Worm (Caenorhabditis elegans): ENCODE results near the gene bre-1.

The bre-1 gene

ce11 chrIV:9002636-9003035 is 15.6 kb downstream of the bre-1 start, which contains the start of gene C53D6.8:
C53D6.8 (minus strand) TSS chrIV:9002736.
- TF ChIP-seq F13C5.2 (tag; optimal IDR thresholded peaks at IDR 0.05): no peak
- no peak for TF ChIP-seq hmbx-1 (tag; optimal IDR thresholded peaks at IDR 0.05)
- no peak for TF ChIP-seq hnd-1 (tag; optimal IDR thresholded peaks at IDR 0.05)
- TF ChIP-seq flt-1 (GFP tag; IDR thresholded peaks at IDR 0.05): no peak
- no peak for TF ChIP-seq pes-1 (GFP tag; IDR thresholded peaks at IDR 0.05)
- no peak for TF ChIP-seq hmg-4 (GFP tag; optimal IDR thresholded peaks at IDR 0.05)
- no peak for TF ChIP-seq tra-4 (tag; optimal IDR thresholded peaks at IDR 0.05)
- no peak for TF ChIP-seq ceh-36 (tag; optimal IDR thresholded peaks at IDR 0.05)

- TF ChIP-seq scrt-1 (GFP tag; IDR thresholded peaks at IDR 0.05) (no peak), F13C5.2 (tag; optimal IDR thresholded peaks at IDR 0.05) (no peak), hnd-1 (tag; optimal IDR thresholded peaks at IDR 0.05) (no peak), ceh-13 (GFP tag; optimal IDR thresholded peaks at IDR 0.05) (no peak), aly-1 (tag; optimal IDR thresholded peaks at IDR 0.05) (no peak), ama-1 (optimal IDR thresholded peaks at IDR 0.05) (no peak), B0310.2 (tag; optimal IDR thresholded peaks at IDR 0.05) (no peak), flt-1 (GFP tag; IDR thresholded peaks at IDR 0.05) (no peak), tbx-37 (GFP tag; conservative IDR thresholded peaks at IDR 0.05) (no peak), tbx-11 (GFP tag; IDR thresholded peaks at IDR 0.05) (no peak), ets-7 (tag; optimal IDR thresholded peaks at IDR 0.05) (no peak), hmbx-1 (tag; optimal IDR thresholded peaks at IDR 0.05) (no peak), sea-1 (GFP tag; conservative IDR thresholded peaks at IDR 0.05) (no peak), pes-1 (GFP tag; IDR thresholded peaks at IDR 0.05) (no peak), ceh-36 (tag; optimal IDR thresholded peaks at IDR 0.05) (no peak), hmg-4 (GFP tag; optimal IDR thresholded peaks at IDR 0.05) (no peak), tra-4 (tag; optimal IDR thresholded peaks at IDR 0.05) (no peak)
These were observed 18.2 kb downstream of the bre-1 start, which contains the start of gene unc-129 for ce11 chrIV:9005310-9005709. unc-129 (minus strand) TSS chrIV:9005410.

ce11 chrIV:9007947-9008346 is 20.9 kb downstream of the bre-1 start:
- TF ChIP-seq sea-1 (GFP tag; conservative IDR thresholded peaks at IDR 0.05) (no peak), hmbx-1 (tag; optimal IDR thresholded peaks at IDR 0.05) (no peak), ets-7 (tag; optimal IDR thresholded peaks at IDR 0.05) (no peak), aly-1 (tag; optimal IDR thresholded peaks at IDR 0.05) (no peak), ceh-36 (tag; optimal IDR thresholded peaks at IDR 0.05) (no peak), pes-1 (GFP tag; IDR thresholded peaks at IDR 0.05) (no peak), scrt-1 (GFP tag; IDR thresholded peaks at IDR 0.05) (no peak), F13C5.2 (tag; optimal IDR thresholded peaks at IDR 0.05) (no peak), tbx-37 (GFP tag; conservative IDR thresholded peaks at IDR 0.05) (no peak), ceh-13 (GFP tag; optimal IDR thresholded peaks at IDR 0.05) (no peak), hnd-1 (tag; optimal IDR thresholded peaks at IDR 0.05) (no peak), ama-1 (optimal IDR thresholded peaks at IDR 0.05) (no peak), tra-4 (tag; optimal IDR thresholded peaks at IDR 0.05) (no peak), hmg-4 (GFP tag; optimal IDR thresholded peaks at IDR 0.05) (no peak), flt-1 (GFP tag; IDR thresholded peaks at IDR 0.05) (no peak), B0310.2 (tag; optimal IDR thresholded peaks at IDR 0.05) (no peak), tbx-11 (GFP tag; IDR thresholded peaks at IDR 0.05) (no peak)

- no peak for TF ChIP-seq ama-1 (optimal IDR thresholded peaks at IDR 0.05)
- no peak for TF ChIP-seq F13C5.2 (tag; optimal IDR thresholded peaks at IDR 0.05)
- no peak for TF ChIP-seq scrt-1 (GFP tag; IDR thresholded peaks at IDR 0.05)
- no peak for TF ChIP-seq ceh-13 (GFP tag; optimal IDR thresholded peaks at IDR 0.05)
- TF ChIP-seq tbx-37 (GFP tag; conservative IDR thresholded peaks at IDR 0.05): no peak
- TF ChIP-seq aly-1 (tag; optimal IDR thresholded peaks at IDR 0.05): no peak
- no peak for TF ChIP-seq B0310.2 (tag; optimal IDR thresholded peaks at IDR 0.05)
- no peak for TF ChIP-seq tbx-11 (GFP tag; IDR thresholded peaks at IDR 0.05)
- TF ChIP-seq hmg-4 (GFP tag; optimal IDR thresholded peaks at IDR 0.05): no peak
- TF ChIP-seq hmbx-1 (tag; optimal IDR thresholded peaks at IDR 0.05): no peak
- no peak for TF ChIP-seq hnd-1 (tag; optimal IDR thresholded peaks at IDR 0.05)
- no peak for TF ChIP-seq sea-1 (GFP tag; conservative IDR thresholded peaks at IDR 0.05)
- TF ChIP-seq tra-4 (tag; optimal IDR thresholded peaks at IDR 0.05): no peak
- TF ChIP-seq flt-1 (GFP tag; IDR thresholded peaks at IDR 0.05): no peak
These were observed 23.2 kb downstream of the bre-1 start, which contains the start of gene C53D6.11 for ce11 chrIV:9010257-9010656. C53D6.11 (plus strand) TSS chrIV:9010584.

- TF ChIP-seq tbx-37 (GFP tag; conservative IDR thresholded peaks at IDR 0.05) (no peak), scrt-1 (GFP tag; IDR thresholded peaks at IDR 0.05) (no peak), tbx-11 (GFP tag; IDR thresholded peaks at IDR 0.05) (no peak), ets-7 (tag; optimal IDR thresholded peaks at IDR 0.05) (no peak), hmg-4 (GFP tag; optimal IDR thresholded peaks at IDR 0.05) (no peak), aly-1 (tag; optimal IDR thresholded peaks at IDR 0.05) (no peak), ceh-13 (GFP tag; optimal IDR thresholded peaks at IDR 0.05) (no peak), pes-1 (GFP tag; IDR thresholded peaks at IDR 0.05) (no peak), ceh-36 (tag; optimal IDR thresholded peaks at IDR 0.05) (no peak)
These were observed 29.4 kb downstream of the bre-1 start, which contains the start of gene acc-2 for ce11 chrIV:9016477-9016876. acc-2 (plus strand) TSS chrIV:9016777.

- TF ChIP-seq hmbx-1 (tag; optimal IDR thresholded peaks at IDR 0.05) (no peak), scrt-1 (GFP tag; IDR thresholded peaks at IDR 0.05) (no peak), tbx-37 (GFP tag; conservative IDR thresholded peaks at IDR 0.05) (no peak)
These were observed 33.8 kb downstream of the bre-1 start, which contains the start of gene C53D6.4 for ce11 chrIV:9020840-9021239. C53D6.4 (minus strand) TSS chrIV:9020940.

- TF ChIP-seq F13C5.2 (tag; optimal IDR thresholded peaks at IDR 0.05): peak; percentile 23
- no peak for TF ChIP-seq sea-1 (GFP tag; conservative IDR thresholded peaks at IDR 0.05)
These were observed 34.2 kb downstream of the bre-1 start for ce11 chrIV:9021245-9021779.

- TF ChIP-seq tbx-37 (GFP tag; conservative IDR thresholded peaks at IDR 0.05) (no peak), ceh-13 (GFP tag; optimal IDR thresholded peaks at IDR 0.05) (no peak), tra-4 (tag; optimal IDR thresholded peaks at IDR 0.05) (no peak), tbx-11 (GFP tag; IDR thresholded peaks at IDR 0.05) (no peak), ets-7 (tag; optimal IDR thresholded peaks at IDR 0.05) (no peak), hmg-4 (GFP tag; optimal IDR thresholded peaks at IDR 0.05) (no peak), ceh-36 (tag; optimal IDR thresholded peaks at IDR 0.05) (no peak), flt-1 (GFP tag; IDR thresholded peaks at IDR 0.05) (no peak)
These were observed 45.5 kb downstream of the bre-1 start, which contains the start of gene C53D6.6 for ce11 chrIV:9032550-9032949. C53D6.6 (minus strand) TSS chrIV:9032667.

All from whole organism, early embryonic.